Fruit fly (Drosophila melanogaster) whole organism, adult: Measurements from ENCODE around the gene VhaAC39-1.

Experiments used
- CG11617 ChIP-seq: fragments of 200-800 bp; sonication (Bioruptor generic); optimal IDR thresholded peaks from 2 replicates; lab custom pipeline; 2017; ENCODE audit warnings: mild to moderate bottlenecking, missing biosample characterization, missing genetic modification reagents, missing genetic modification characterization
- CG14711 ChIP-seq: fragments of 200-800 bp; sonication (Bioruptor generic); optimal IDR thresholded peaks from 2 replicates; lab custom pipeline; 2018; ENCODE audit warnings: missing biosample characterization, mild to moderate bottlenecking, missing genetic modification characterization, moderate library complexity
- CG33017 ChIP-seq: fragments of 200-800 bp; sonication (Bioruptor generic); optimal IDR thresholded peaks from 2 replicates; lab custom pipeline; 2018; ENCODE audit warnings: missing biosample characterization, mild to moderate bottlenecking, missing genetic modification characterization, moderate library complexity
- CG5204 ChIP-seq: fragments of 200-800 bp; sonication (Bioruptor generic); optimal IDR thresholded peaks from 2 replicates; lab custom pipeline; 2016; ENCODE audit warnings: missing biosample characterization, missing genetic modification characterization
- Clk ChIP-seq: fragments of 200-800 bp; sonication (Bioruptor generic); optimal IDR thresholded peaks from 2 replicates; lab custom pipeline; 2017; ENCODE audit warnings: missing biosample characterization, missing genetic modification characterization
- Crg-1 ChIP-seq: fragments of 200-800 bp; sonication (Bioruptor generic); optimal IDR thresholded peaks from 2 replicates; lab custom pipeline; 2016; ENCODE audit warnings: missing biosample characterization, missing genetic modification characterization
- Mnt ChIP-seq: fragments of 200-800 bp; sonication (Bioruptor generic); optimal IDR thresholded peaks from 2 replicates; lab custom pipeline; 2016; ENCODE audit warnings: missing biosample characterization, mild to moderate bottlenecking, missing genetic modification characterization
- cic ChIP-seq: fragments of 200-800 bp; sonication (Bioruptor generic); optimal IDR thresholded peaks from 2 replicates; lab custom pipeline; 2017; ENCODE audit warnings: missing biosample characterization, mild to moderate bottlenecking, missing genetic modification characterization, moderate library complexity
- cnc ChIP-seq, 2 experiments: fragments of >200 bp; optimal IDR thresholded peaks; 2 replicates each; lab custom pipeline; 2017
- kay ChIP-seq: fragments of 200-800 bp; sonication (Bioruptor generic); peaks from one replicate; lab custom pipeline; 2016; ENCODE audit warnings: missing biosample characterization, missing genetic modification characterization, borderline replicate concordance
- toe ChIP-seq: fragments of 200-800 bp; sonication (Bioruptor generic); optimal IDR thresholded peaks from 2 replicates; lab custom pipeline; 2016; ENCODE audit warnings: missing biosample characterization, missing genetic modification characterization

dm6 chrX:3928520-3928919 lies 48.0 kb downstream of the VhaAC39-1 start:
- no peak for TF ChIP-seq cic (GFP tag; lab: Kevin White, UChicago)
- no peak for TF ChIP-seq CG5204 (GFP tag; lab: Kevin White, UChicago)
- TF ChIP-seq Clk (GFP tag; lab: Kevin White, UChicago): no peak
- TF ChIP-seq kay: no peak
- TF ChIP-seq CG33017 (tag; lab: Kevin White, UChicago): no peak
- no peak for TF ChIP-seq CG11617 (GFP tag; lab: Kevin White, UChicago)
- no peak for TF ChIP-seq cnc (optimal IDR thresholded peaks at IDR 0.05; lab: Kevin White, UChicago)
- no peak for TF ChIP-seq Mnt (GFP tag; lab: Kevin White, UChicago)
- no peak for TF ChIP-seq toe (GFP tag; lab: Kevin White, UChicago)
- TF ChIP-seq Crg-1 (GFP tag; lab: Kevin White, UChicago): no peak
- TF ChIP-seq CG14711 (tag; lab: Kevin White, UChicago): no peak
